Fruit fly (Drosophila melanogaster) whole organism, prepupa: ENCODE measurements around the gene Prosalpha6.

ENCODE experiments used
- Blimp-1 ChIP-seq: fragments of 200-800 bp; sonication (Bioruptor generic); optimal IDR thresholded peaks from 3 replicates; lab custom pipeline; 2017; ENCODE audit warnings: missing biosample characterization, missing genetic modification characterization, mild to moderate bottlenecking, moderate library complexity, missing genetic modification reagents
- CG10631 ChIP-seq: fragments of 200-800 bp; sonication (Bioruptor generic); optimal IDR thresholded peaks from 2 replicates; lab custom pipeline; 2016; ENCODE audit warnings: missing biosample characterization, missing genetic modification characterization
- CG10669 ChIP-seq: fragments of 200-800 bp; sonication (Bioruptor generic); optimal IDR thresholded peaks from 3 replicates; lab custom pipeline; 2018; ENCODE audit warnings: missing biosample characterization, mild to moderate bottlenecking, missing genetic modification characterization, moderate library complexity
- CG11294 ChIP-seq: fragments of 200-800 bp; sonication (Bioruptor generic); IDR thresholded peaks from 2 replicates; pipeline ENCODE4 v1.3.6; 2022; ENCODE audit warnings: missing biosample characterization, missing genetic modification characterization
- CG11762 ChIP-seq: fragments of 200-800 bp; sonication (Bioruptor generic); optimal IDR thresholded peaks from 3 replicates; lab custom pipeline; 2016; ENCODE audit warnings: missing biosample characterization, missing genetic modification characterization; ENCODE audit not compliant: insufficient read depth
- CG16779 ChIP-seq: fragments of 200-800 bp; sonication (Bioruptor generic); optimal IDR thresholded peaks from 3 replicates; lab custom pipeline; 2017; ENCODE audit warnings: missing biosample characterization, mild to moderate bottlenecking, missing genetic modification characterization
- CG3032 ChIP-seq: fragments of 200-800 bp; optimal IDR thresholded peaks from 2 replicates; lab custom pipeline; 2019; ENCODE audit warnings: missing biosample characterization, mild to moderate bottlenecking, missing genetic modification characterization, moderate library complexity
- CG31627 ChIP-seq: fragments of 200-800 bp; sonication (Bioruptor generic); optimal IDR thresholded peaks from 3 replicates; lab custom pipeline; 2016; ENCODE audit warnings: missing biosample characterization, missing genetic modification characterization
- CG34406 ChIP-seq: fragments of 200-800 bp; sonication (Bioruptor generic); optimal IDR thresholded peaks from 3 replicates; lab custom pipeline; 2016; ENCODE audit warnings: missing biosample characterization, missing genetic modification characterization
- CG4318 ChIP-seq: fragments of 200-800 bp; sonication (Bioruptor generic); optimal IDR thresholded peaks from 3 replicates; lab custom pipeline; 2017; ENCODE audit warnings: missing biosample characterization, mild to moderate bottlenecking, missing genetic modification characterization
- CG6163 ChIP-seq: fragments of 200-800 bp; sonication (Bioruptor generic); IDR thresholded peaks from 3 replicates; pipeline ENCODE4 v1.3.6; 2022; ENCODE audit warnings: missing biosample characterization, missing genetic modification characterization
- CG6276 ChIP-seq: fragments of 200-800 bp; sonication (Bioruptor generic); optimal IDR thresholded peaks from 2 replicates; lab custom pipeline; 2017; ENCODE audit warnings: missing biosample characterization, mild to moderate bottlenecking, missing genetic modification characterization
- CG6792 ChIP-seq: fragments of 200-800 bp; sonication (Bioruptor generic); optimal IDR thresholded peaks from 3 replicates; lab custom pipeline; 2016; ENCODE audit warnings: missing biosample characterization, missing genetic modification characterization
- CG6808 ChIP-seq: fragments of 200-800 bp; sonication (Bioruptor generic); optimal IDR thresholded peaks from 3 replicates; lab custom pipeline; 2017; ENCODE audit warnings: missing biosample characterization, missing genetic modification characterization, mild to moderate bottlenecking, moderate library complexity, missing genetic modification reagents
- CG7368 ChIP-seq: fragments of 200-800 bp; sonication (Bioruptor generic); optimal IDR thresholded peaks from 3 replicates; lab custom pipeline; 2016; ENCODE audit warnings: missing biosample characterization, missing genetic modification characterization
- CG8119 ChIP-seq: fragments of 200-800 bp; sonication (Bioruptor generic); IDR thresholded peaks from 3 replicates; pipeline ENCODE4 v1.3.6; 2022; ENCODE audit warnings: missing biosample characterization, missing genetic modification characterization
- CG8319 ChIP-seq: fragments of 200-800 bp; sonication (Bioruptor generic); optimal IDR thresholded peaks from 3 replicates; lab custom pipeline; 2016; ENCODE audit warnings: missing biosample characterization, missing genetic modification characterization
- CG8632 ChIP-seq: fragments of 200-800 bp; sonication (Bioruptor generic); optimal IDR thresholded peaks from 3 replicates; lab custom pipeline; 2016; ENCODE audit warnings: missing biosample characterization, missing genetic modification characterization
- CG9139 ChIP-seq: fragments of 200-800 bp; sonication (Bioruptor generic); optimal IDR thresholded peaks from 3 replicates; lab custom pipeline; 2017; ENCODE audit warnings: missing biosample characterization, mild to moderate bottlenecking, missing genetic modification characterization
- Eip93F ChIP-seq: fragments of 200-800 bp; sonication (Bioruptor generic); optimal IDR thresholded peaks from 2 replicates; lab custom pipeline; 2016; ENCODE audit warnings: missing biosample characterization, mild to moderate bottlenecking, missing genetic modification characterization
- Ets21C ChIP-seq: fragments of 200-800 bp; sonication (Bioruptor generic); optimal IDR thresholded peaks from 3 replicates; lab custom pipeline; 2016; ENCODE audit warnings: missing biosample characterization, missing genetic modification characterization
- Ets96B ChIP-seq: fragments of 200-800 bp; optimal IDR thresholded peaks from 2 replicates; lab custom pipeline; 2019; ENCODE audit warnings: missing biosample characterization, mild to moderate bottlenecking, missing genetic modification characterization, moderate library complexity
- Gug ChIP-seq: fragments of 200-800 bp; sonication (Bioruptor generic); IDR thresholded peaks from 2 replicates; pipeline ENCODE4 v1.3.6; 2022; ENCODE audit warnings: missing biosample characterization, missing genetic modification characterization
- Hr38 ChIP-seq: sonication (Bioruptor generic); optimal IDR thresholded peaks from 2 replicates; lab custom pipeline; 2016; ENCODE audit warnings: missing biosample characterization, missing genetic modification characterization
- Hr39 ChIP-seq: fragments of 200-800 bp; sonication (Bioruptor generic); optimal IDR thresholded peaks from 2 replicates; lab custom pipeline; 2016; ENCODE audit warnings: missing biosample characterization, missing genetic modification characterization
- Hr4 ChIP-seq: fragments of 200-800 bp; sonication (Bioruptor generic); optimal IDR thresholded peaks from 3 replicates; lab custom pipeline; 2016; ENCODE audit warnings: missing biosample characterization, missing genetic modification characterization
- Lpt ChIP-seq: fragments of 200-800 bp; sonication (Bioruptor generic); optimal IDR thresholded peaks from 3 replicates; lab custom pipeline; 2016; ENCODE audit warnings: missing biosample characterization, missing genetic modification characterization
- Met ChIP-seq: fragments of 200-800 bp; sonication (Bioruptor generic); optimal IDR thresholded peaks from 3 replicates; lab custom pipeline; 2016; ENCODE audit warnings: missing biosample characterization, missing genetic modification characterization
- OdsH ChIP-seq: fragments of 200-800 bp; sonication (Bioruptor generic); optimal IDR thresholded peaks from 3 replicates; lab custom pipeline; 2016; ENCODE audit warnings: missing biosample characterization, missing genetic modification characterization
- Smox ChIP-seq: fragments of 200-800 bp; sonication (Bioruptor generic); optimal IDR thresholded peaks from 3 replicates; lab custom pipeline; 2016; ENCODE audit warnings: missing biosample characterization, missing genetic modification characterization
- Sox102F ChIP-seq: fragments of 200-800 bp; sonication (Bioruptor generic); optimal IDR thresholded peaks from 2 replicates; lab custom pipeline; 2016; ENCODE audit warnings: missing biosample characterization, mild to moderate bottlenecking, missing genetic modification characterization
- Sox14 ChIP-seq: fragments of 200-800 bp; sonication (Bioruptor generic); optimal IDR thresholded peaks from 3 replicates; lab custom pipeline; 2016; ENCODE audit warnings: missing biosample characterization, missing genetic modification characterization
- Sox15 ChIP-seq: fragments of 200-800 bp; sonication (Bioruptor generic); optimal IDR thresholded peaks from 3 replicates; lab custom pipeline; 2016; ENCODE audit warnings: missing biosample characterization, missing genetic modification characterization
- achi ChIP-seq: fragments of 200-800 bp; sonication (Bioruptor generic); optimal IDR thresholded peaks from 3 replicates; lab custom pipeline; 2016; ENCODE audit warnings: missing biosample characterization, missing genetic modification characterization
- acj6 ChIP-seq: fragments of 200-800 bp; sonication (Bioruptor generic); optimal IDR thresholded peaks from 3 replicates; lab custom pipeline; 2016; ENCODE audit warnings: missing biosample characterization, missing genetic modification characterization
- cyc ChIP-seq: fragments of 200-800 bp; sonication (Bioruptor generic); optimal IDR thresholded peaks from 3 replicates; lab custom pipeline; 2016; ENCODE audit warnings: missing biosample characterization, missing genetic modification characterization
- dac ChIP-seq: fragments of 200-800 bp; sonication (Bioruptor generic); optimal IDR thresholded peaks from 2 replicates; lab custom pipeline; 2017; ENCODE audit warnings: missing biosample characterization, mild to moderate bottlenecking, missing genetic modification characterization
- dsx ChIP-seq: fragments of 200-800 bp; optimal IDR thresholded peaks from 3 replicates; lab custom pipeline; 2019; ENCODE audit warnings: missing biosample characterization, mild to moderate bottlenecking, missing genetic modification characterization, moderate library complexity; ENCODE audit not compliant: poor library complexity, severe bottlenecking
- eg ChIP-seq: fragments of 200-800 bp; sonication (Bioruptor generic); IDR thresholded peaks from 3 replicates; pipeline ENCODE4 v1.3.6; 2022; ENCODE audit warnings: missing biosample characterization, missing genetic modification characterization
- esn ChIP-seq: fragments of 200-800 bp; sonication (Bioruptor generic); optimal IDR thresholded peaks from 2 replicates; lab custom pipeline; 2016; ENCODE audit warnings: missing biosample characterization, mild to moderate bottlenecking, missing genetic modification characterization, moderate library complexity
- fd59A ChIP-seq: fragments of 200-800 bp; sonication (Bioruptor generic); optimal IDR thresholded peaks from 2 replicates; lab custom pipeline; 2017; ENCODE audit warnings: missing biosample characterization, mild to moderate bottlenecking, missing genetic modification characterization, missing genetic modification reagents
- fd85E ChIP-seq: fragments of 200-800 bp; sonication (Bioruptor generic); optimal IDR thresholded peaks from 3 replicates; lab custom pipeline; 2016; ENCODE audit warnings: missing biosample characterization, missing genetic modification characterization
- fkh ChIP-seq: fragments of 200-800 bp; sonication (Bioruptor generic); optimal IDR thresholded peaks from 3 replicates; lab custom pipeline; 2017; ENCODE audit warnings: missing biosample characterization, mild to moderate bottlenecking, missing genetic modification characterization, moderate library complexity
- net ChIP-seq: fragments of 200-800 bp; sonication (Bioruptor generic); optimal IDR thresholded peaks from 3 replicates; lab custom pipeline; 2016; ENCODE audit warnings: missing biosample characterization, missing genetic modification characterization
- pdm3 ChIP-seq: fragments of 200-800 bp; sonication (Bioruptor generic); optimal IDR thresholded peaks from 3 replicates; lab custom pipeline; 2016; ENCODE audit warnings: missing biosample characterization, missing genetic modification characterization
- salr ChIP-seq, 2 experiments: fragments of 200-800 bp; sonication (Bioruptor generic); optimal IDR thresholded peaks; 3 replicates each; lab custom pipeline; 2016 to 2018; ENCODE audit warnings: missing biosample characterization in 2 of 2, missing genetic modification characterization in 2 of 2, mild to moderate bottlenecking in 1 of 2
- spab ChIP-seq: fragments of 200-800 bp; sonication (Bioruptor generic); optimal IDR thresholded peaks from 2 replicates; lab custom pipeline; 2017; ENCODE audit warnings: missing biosample characterization, mild to moderate bottlenecking, missing genetic modification characterization, missing genetic modification reagents
- ss ChIP-seq, 2 experiments: fragments of 200-800 bp; sonication (Bioruptor generic); optimal IDR thresholded peaks; 2 replicates in 1 of 2; 3 replicates in 1 of 2; lab custom pipeline; 2017 to 2018; ENCODE audit warnings: mild to moderate bottlenecking in 2 of 2, missing biosample characterization in 2 of 2, missing genetic modification characterization in 2 of 2, moderate library complexity in 1 of 2
- svp ChIP-seq: fragments of 200-800 bp; sonication (Bioruptor generic); peaks from one replicate; lab custom pipeline; 2016; ENCODE audit warnings: missing biosample characterization, missing genetic modification characterization
- topi ChIP-seq: fragments of 200-800 bp; sonication (Bioruptor generic); optimal IDR thresholded peaks from 3 replicates; lab custom pipeline; 2016; ENCODE audit warnings: missing biosample characterization, missing genetic modification characterization
- vri ChIP-seq: fragments of 200-800 bp; sonication (Bioruptor generic); optimal IDR thresholded peaks from 3 replicates; lab custom pipeline; 2016; ENCODE audit warnings: missing biosample characterization, mild to moderate bottlenecking, missing genetic modification characterization

Gene Prosalpha6

dm6 chr2L:10220501-10221386 lies at the start of gene Prosalpha6, which contains the start of gene Npc1a:
Gene Prosalpha6 (plus strand): TSS chr2L:10221351.
Gene Npc1a (minus strand): TSS chr2L:10221216.
- TF ChIP-seq CG8119: no peak
- TF ChIP-seq Smox (GFP tag; lab: Kevin White, UChicago): no peak
- TF ChIP-seq Sox102F (GFP tag; lab: Kevin White, UChicago): no peak
- TF ChIP-seq CG34406 (GFP tag; lab: Kevin White, UChicago): no peak
- TF ChIP-seq spab: no peak
- TF ChIP-seq dac (GFP tag; lab: Kevin White, UChicago): no peak
- TF ChIP-seq svp (GFP tag; lab: Kevin White, UChicago): no peak
- peak; percentile 75 for TF ChIP-seq Sox14 (GFP tag; lab: Kevin White, UChicago)
- TF ChIP-seq CG7368: no peak
- peak; percentile 51 for TF ChIP-seq vri (GFP tag; lab: Kevin White, UChicago)
- TF ChIP-seq CG11294 (GFP tag; lab: Robert Waterston, UW): no peak
- TF ChIP-seq Lpt (GFP tag; lab: Kevin White, UChicago): no peak
- no peak for TF ChIP-seq ss (GFP tag; optimal IDR thresholded peaks at IDR 0.05; lab: Kevin White, UChicago)
- TF ChIP-seq eg (GFP tag; lab: Robert Waterston, UW): no peak
- TF ChIP-seq salr (GFP tag; optimal IDR thresholded peaks at IDR 0.05; lab: Kevin White, UChicago): no peak
- TF ChIP-seq Eip93F (GFP tag; lab: Kevin White, UChicago): peak; percentile 12
- no peak for TF ChIP-seq CG8319 (GFP tag; lab: Kevin White, UChicago)
- no peak for TF ChIP-seq fd59A
- no peak for TF ChIP-seq CG11762
- no peak for TF ChIP-seq OdsH (GFP tag; lab: Kevin White, UChicago)
- peak; percentile 15 for TF ChIP-seq fkh (GFP tag; lab: Kevin White, UChicago)
- TF ChIP-seq net: no peak
- TF ChIP-seq CG16779 (tag; lab: Kevin White, UChicago): no peak
- no peak for TF ChIP-seq Hr38 (GFP tag; lab: Kevin White, UChicago)
- no peak for TF ChIP-seq CG6808 (GFP tag; lab: Kevin White, UChicago)
- TF ChIP-seq CG9139 (GFP tag; lab: Kevin White, UChicago): no peak
- no peak for TF ChIP-seq topi
- no peak for TF ChIP-seq CG10669
- TF ChIP-seq Sox15 (GFP tag; lab: Kevin White, UChicago): no peak
- peak; percentile 19 for TF ChIP-seq CG31627 (GFP tag; lab: Kevin White, UChicago)
- TF ChIP-seq Ets21C (GFP tag; lab: Kevin White, UChicago): no peak
- no peak for TF ChIP-seq pdm3
- no peak for TF ChIP-seq fd85E (GFP tag; lab: Kevin White, UChicago)
- peak; percentile 18 for TF ChIP-seq CG3032
- TF ChIP-seq Ets96B (tag; lab: Kevin White, UChicago): no peak
- TF ChIP-seq cyc (GFP tag; lab: Kevin White, UChicago): peak; percentile 32
- no peak for TF ChIP-seq acj6
- TF ChIP-seq CG8632 (GFP tag; lab: Kevin White, UChicago): no peak
- no peak for TF ChIP-seq Hr4
- TF ChIP-seq achi: peak; percentile 76
- no peak for TF ChIP-seq CG10631
- peak; percentile 43 for TF ChIP-seq Blimp-1 (GFP tag; lab: Kevin White, UChicago)
- no peak for TF ChIP-seq Gug
- no peak for TF ChIP-seq Met
- TF ChIP-seq Hr39 (GFP tag; lab: Kevin White, UChicago): no peak
- no peak for TF ChIP-seq dsx (GFP tag; lab: Kevin White, UChicago)
- TF ChIP-seq CG6276 (GFP tag; lab: Kevin White, UChicago): no peak
- TF ChIP-seq CG6792 (GFP tag; lab: Kevin White, UChicago): no peak
- TF ChIP-seq CG4318 (GFP tag; lab: Kevin White, UChicago): no peak
- peak; percentile 35 for TF ChIP-seq esn
- TF ChIP-seq CG6163 (GFP tag; lab: Robert Waterston, UW): no peak
